Fruit fly (Drosophila melanogaster) whole organism, embryonic: Measurements from ENCODE around the gene ssp.

Experiments used
- Ada2b ChIP-seq: fragments of 200-800 bp; sonication (Bioruptor generic); IDR thresholded peaks from 2 replicates; pipeline ENCODE4 v1.3.6; 2022; ENCODE audit warnings: missing biosample characterization, missing genetic modification characterization
- Atf-2 ChIP-seq: fragments of 200-800 bp; sonication (Bioruptor generic); optimal IDR thresholded peaks from 2 replicates; lab custom pipeline; 2016; ENCODE audit warnings: missing biosample characterization, missing genetic modification characterization
- Bgb ChIP-seq: fragments of 200-800 bp; sonication (Bioruptor generic); IDR thresholded peaks from 2 replicates; pipeline ENCODE4 v1.3.6; 2022; ENCODE audit warnings: missing biosample characterization, missing genetic modification characterization; ENCODE audit not compliant: partially characterized antibody
- CG10366 ChIP-seq: fragments of 200-800 bp; sonication (Bioruptor generic); IDR thresholded peaks from 2 replicates; pipeline ENCODE4 v1.3.6; 2022; ENCODE audit warnings: missing biosample characterization, missing genetic modification characterization
- CG12236 ChIP-seq: fragments of 200-800 bp; sonication (Bioruptor generic); optimal IDR thresholded peaks from 2 replicates; lab custom pipeline; 2016; ENCODE audit warnings: missing biosample characterization, missing genetic modification characterization
- CG13296 ChIP-seq: fragments of 200-800 bp; sonication (Bioruptor generic); optimal IDR thresholded peaks from 3 replicates; lab custom pipeline; 2018; ENCODE audit warnings: missing biosample characterization, mild to moderate bottlenecking, missing genetic modification characterization
- CG13624 ChIP-seq: fragments of 200-800 bp; sonication (Bioruptor generic); optimal IDR thresholded peaks from 2 replicates; lab custom pipeline; 2016; ENCODE audit warnings: missing biosample characterization, missing genetic modification characterization
- CG15514 ChIP-seq: fragments of 200-800 bp; sonication (Bioruptor generic); optimal IDR thresholded peaks from 3 replicates; lab custom pipeline; 2017; ENCODE audit warnings: missing biosample characterization, missing genetic modification characterization, mild to moderate bottlenecking, moderate library complexity, missing genetic modification reagents
- CG15696 ChIP-seq: fragments of 200-800 bp; sonication (Bioruptor generic); optimal IDR thresholded peaks from 2 replicates; lab custom pipeline; 2019; ENCODE audit warnings: missing biosample characterization, mild to moderate bottlenecking, missing genetic modification characterization, moderate library complexity
- CG17328 ChIP-seq: fragments of 200-800 bp; sonication (Bioruptor generic); IDR thresholded peaks from 2 replicates; pipeline ENCODE4 v1.3.6; 2022; ENCODE audit warnings: missing biosample characterization, missing genetic modification characterization
- CG18011 ChIP-seq: fragments of 200-800 bp; sonication (Bioruptor generic); optimal IDR thresholded peaks from 2 replicates; lab custom pipeline; 2017; ENCODE audit warnings: missing biosample characterization, missing genetic modification characterization, mild to moderate bottlenecking, moderate library complexity, missing genotype
- CG2875 ChIP-seq: fragments of 200-800 bp; sonication (Bioruptor generic); optimal IDR thresholded peaks from 2 replicates; lab custom pipeline; 2017; ENCODE audit warnings: missing biosample characterization, mild to moderate bottlenecking, missing genetic modification characterization, missing genetic modification reagents
- CG2889 ChIP-seq: fragments of 200-800 bp; sonication (Bioruptor generic); IDR thresholded peaks from 3 replicates; pipeline ENCODE4 v1.3.6; 2022; ENCODE audit warnings: missing biosample characterization, missing genetic modification characterization
- CG31224 ChIP-seq: fragments of 200-800 bp; sonication (Bioruptor generic); IDR thresholded peaks from 2 replicates; pipeline ENCODE4 v1.3.6; 2022; ENCODE audit warnings: missing biosample characterization, missing genetic modification characterization
- CG31441 ChIP-seq: fragments of 200-800 bp; sonication (Bioruptor generic); IDR thresholded peaks from 2 replicates; pipeline ENCODE4 v1.3.6; 2022; ENCODE audit warnings: missing biosample characterization, missing genetic modification characterization
- CG32532 ChIP-seq: fragments of 200-800 bp; sonication (Bioruptor generic); IDR thresholded peaks from 2 replicates; pipeline ENCODE4 v1.3.6; 2022; ENCODE audit warnings: missing biosample characterization, missing genetic modification characterization
- CG32772 ChIP-seq: fragments of 200-800 bp; sonication (Bioruptor generic); IDR thresholded peaks from 2 replicates; pipeline ENCODE4 v1.3.6; 2022; ENCODE audit warnings: missing biosample characterization, missing genetic modification characterization
- CG33557 ChIP-seq: fragments of 200-800 bp; sonication (Bioruptor generic); optimal IDR thresholded peaks from 2 replicates; lab custom pipeline; 2019; ENCODE audit warnings: missing biosample characterization, mild to moderate bottlenecking, missing genetic modification characterization, moderate library complexity
- CG3726 ChIP-seq: fragments of 200-800 bp; sonication (Bioruptor generic); IDR thresholded peaks from 3 replicates; pipeline ENCODE4, ENCODE4 v1.3.6; 2022; ENCODE audit warnings: missing biosample characterization, missing genetic modification characterization
- CG4854 ChIP-seq: fragments of 200-800 bp; sonication (Bioruptor generic); optimal IDR thresholded peaks from 2 replicates; lab custom pipeline; 2016; ENCODE audit warnings: missing biosample characterization, missing genetic modification characterization, inconsistent platforms
- CG6272 ChIP-seq: fragments of 200-800 bp; sonication (Bioruptor generic); IDR thresholded peaks from 2 replicates; pipeline ENCODE4 v1.3.6; 2022; ENCODE audit warnings: missing biosample characterization, missing genetic modification characterization
- CG7786 ChIP-seq: fragments of 200-800 bp; sonication (Bioruptor generic); optimal IDR thresholded peaks from 2 replicates; lab custom pipeline; 2016; ENCODE audit warnings: missing biosample characterization, missing genetic modification characterization
- CG8478 ChIP-seq: fragments of >200 bp; optimal IDR thresholded peaks from 2 replicates; lab custom pipeline; 2018
- CG9876 ChIP-seq: fragments of 200-800 bp; sonication (Bioruptor generic); optimal IDR thresholded peaks from 2 replicates; lab custom pipeline; 2016; ENCODE audit warnings: missing biosample characterization, missing genetic modification characterization
- Dip2 ChIP-seq: fragments of 200-800 bp; sonication (Bioruptor generic); IDR thresholded peaks from 2 replicates; pipeline ENCODE4 v1.3.6; 2022; ENCODE audit warnings: missing biosample characterization, missing genetic modification characterization
- Doc2 ChIP-seq: fragments of 200-800 bp; sonication (Bioruptor generic); IDR thresholded peaks from 2 replicates; pipeline ENCODE4 v1.3.6; 2022; ENCODE audit warnings: missing biosample characterization, missing genetic modification characterization
- Gsc ChIP-seq: fragments of 200-800 bp; sonication (Bioruptor generic); IDR thresholded peaks from 2 replicates; pipeline ENCODE4 v1.3.6; 2022; ENCODE audit warnings: missing biosample characterization, missing genetic modification characterization
- Gug ChIP-seq: fragments of 200-800 bp; sonication (Bioruptor generic); IDR thresholded peaks from 4 replicates; pipeline ENCODE4 v1.3.6; 2022; ENCODE audit warnings: missing biosample characterization, missing genetic modification characterization
- Hr51 ChIP-seq, 2 experiments: fragments of 200-800 bp; sonication (Bioruptor generic); optimal IDR thresholded peaks; 2 replicates in 1 of 2; 3 replicates in 1 of 2; lab custom pipeline; 2016 to 2018; ENCODE audit warnings: missing biosample characterization in 2 of 2, missing genetic modification characterization in 2 of 2, mild to moderate bottlenecking in 1 of 2, moderate library complexity in 1 of 2
- Lim3 ChIP-seq: fragments of 200-800 bp; sonication (Bioruptor generic); IDR thresholded peaks from 2 replicates; pipeline ENCODE4 v1.3.6; 2022; ENCODE audit warnings: missing biosample characterization, missing genetic modification characterization
- MBD-R2 ChIP-seq: fragments of 200-800 bp; sonication (Bioruptor generic); IDR thresholded peaks from 2 replicates; pipeline ENCODE4 v1.3.6; 2022; ENCODE audit warnings: missing biosample characterization, missing genetic modification characterization
- Max ChIP-seq: fragments of 200-800 bp; sonication (Bioruptor generic); optimal IDR thresholded peaks from 2 replicates; lab custom pipeline; 2016; ENCODE audit warnings: missing biosample characterization, mild to moderate bottlenecking, missing genetic modification characterization
- Med ChIP-seq: fragments of 200-800 bp; sonication (Bioruptor generic); peaks from one replicate; lab custom pipeline; 2016; ENCODE audit warnings: missing biosample characterization, missing genetic modification characterization, mild to moderate bottlenecking, inconsistent platforms, moderate library complexity
- Meics ChIP-seq: fragments of 200-800 bp; sonication (Bioruptor generic); optimal IDR thresholded peaks from 2 replicates; lab custom pipeline; 2017; ENCODE audit warnings: missing biosample characterization, mild to moderate bottlenecking, missing genetic modification characterization
- NFAT ChIP-seq: fragments of 200-800 bp; sonication (Bioruptor generic); IDR thresholded peaks from 2 replicates; pipeline ENCODE4 v1.3.6; 2022; ENCODE audit warnings: missing biosample characterization, missing genetic modification characterization
- NfI ChIP-seq: fragments of 200-800 bp; sonication (Bioruptor generic); optimal IDR thresholded peaks from 3 replicates; lab custom pipeline; 2018; ENCODE audit warnings: missing biosample characterization, mild to moderate bottlenecking, missing genetic modification characterization, moderate library complexity
- ase ChIP-seq: fragments of 200-800 bp; sonication (Bioruptor generic); IDR thresholded peaks from 3 replicates; pipeline ENCODE4 v1.3.6; 2022; ENCODE audit warnings: missing biosample characterization, missing genetic modification characterization
- chm ChIP-seq: fragments of 200-800 bp; sonication (Bioruptor generic); IDR thresholded peaks from 2 replicates; pipeline ENCODE4 v1.3.6; 2022; ENCODE audit warnings: missing biosample characterization, missing genetic modification characterization
- ci ChIP-seq: fragments of 200-800 bp; sonication (Bioruptor generic); IDR thresholded peaks from 3 replicates; pipeline ENCODE4 v1.3.6; 2022; ENCODE audit warnings: missing biosample characterization, missing genetic modification characterization
- crc ChIP-seq: fragments of 200-800 bp; sonication (Bioruptor generic); optimal IDR thresholded peaks from 2 replicates; lab custom pipeline; 2016; ENCODE audit warnings: missing biosample characterization, missing genetic modification characterization
- fd3F ChIP-seq: fragments of 200-800 bp; sonication (Bioruptor generic); optimal IDR thresholded peaks from 2 replicates; lab custom pipeline; 2018; ENCODE audit warnings: missing biosample characterization, mild to moderate bottlenecking, missing genetic modification characterization, moderate library complexity
- gro ChIP-seq: fragments of 200-800 bp; sonication (Bioruptor generic); optimal IDR thresholded peaks from 2 replicates; lab custom pipeline; 2016; ENCODE audit warnings: missing biosample characterization, missing genetic modification characterization
- hb ChIP-seq: fragments of 200-800 bp; sonication (Bioruptor generic); IDR thresholded peaks from 3 replicates; pipeline ENCODE4 v1.3.6; 2022; ENCODE audit warnings: missing biosample characterization, missing genetic modification characterization; ENCODE audit not compliant: partially characterized antibody
- nau ChIP-seq: fragments of 200-800 bp; sonication (Bioruptor generic); optimal IDR thresholded peaks from 3 replicates; lab custom pipeline; 2017; ENCODE audit warnings: missing biosample characterization, mild to moderate bottlenecking, missing genetic modification characterization, missing genetic modification reagents
- otp ChIP-seq: fragments of 200-800 bp; sonication (Bioruptor generic); IDR thresholded peaks from 3 replicates; pipeline ENCODE4, ENCODE4 v1.3.6; 2022; ENCODE audit warnings: missing biosample characterization, missing genetic modification characterization
- pzg ChIP-seq: fragments of 200-800 bp; sonication (Bioruptor generic); optimal IDR thresholded peaks from 3 replicates; lab custom pipeline; 2018; ENCODE audit warnings: missing biosample characterization, mild to moderate bottlenecking, missing genetic modification characterization, moderate library complexity
- rib ChIP-seq: fragments of 200-800 bp; sonication (Bioruptor generic); IDR thresholded peaks from 2 replicates; pipeline ENCODE4 v1.3.6; 2022; ENCODE audit warnings: missing biosample characterization, missing genetic modification characterization
- sens ChIP-seq: fragments of 200-800 bp; sonication (Bioruptor generic); peaks from one replicate; lab custom pipeline; 2016; ENCODE audit warnings: missing biosample characterization, missing genetic modification characterization
- toy ChIP-seq: fragments of 200-800 bp; sonication (Bioruptor generic); IDR thresholded peaks from 2 replicates; pipeline ENCODE4 v1.3.6; 2022; ENCODE audit warnings: missing biosample characterization, missing genetic modification characterization
- unpg ChIP-seq: fragments of 200-800 bp; sonication (Bioruptor generic); optimal IDR thresholded peaks from 3 replicates; lab custom pipeline; 2018; ENCODE audit warnings: missing biosample characterization, mild to moderate bottlenecking, missing genetic modification characterization, moderate library complexity
- vfl ChIP-seq: fragments of 200-800 bp; sonication (Bioruptor generic); optimal IDR thresholded peaks from 2 replicates; lab custom pipeline; 2016; ENCODE audit warnings: missing biosample characterization, missing genetic modification characterization
- zf30C ChIP-seq: fragments of 200-800 bp; sonication (Bioruptor generic); optimal IDR thresholded peaks from 3 replicates; lab custom pipeline; 2018; ENCODE audit warnings: missing biosample characterization, mild to moderate bottlenecking, missing genetic modification characterization

ssp gene

DNA sequence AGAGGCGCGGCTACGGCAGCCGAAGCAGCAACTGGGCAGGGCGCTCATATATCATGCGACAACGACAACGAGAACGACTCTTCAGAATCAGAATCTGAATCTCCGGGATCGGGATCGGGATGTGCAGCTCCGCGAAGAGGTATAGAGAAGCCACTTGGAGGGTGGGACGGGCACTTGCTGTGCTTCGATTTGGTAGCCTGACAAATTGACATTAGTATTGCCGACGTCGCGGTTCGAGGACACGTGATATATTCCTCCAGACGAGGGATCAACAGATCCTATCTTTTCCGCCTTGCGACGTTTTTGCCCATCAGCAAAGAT, 35.6 kb upstream of the ssp start:
- TF ChIP-seq Bgb (GFP tag; lab: Robert Waterston, UW) = no peak
- TF ChIP-seq CG10366 = no peak
- no peak for TF ChIP-seq CG12236
- TF ChIP-seq CG13624 (GFP tag; lab: Kevin White, UChicago) = no peak
- no peak for TF ChIP-seq CG32532 (GFP tag; lab: Robert Waterston, UW)
- TF ChIP-seq Gsc (GFP tag; lab: Robert Waterston, UW) = no peak
- TF ChIP-seq CG4854 (GFP tag; lab: Kevin White, UChicago) = no peak
- no peak for TF ChIP-seq fd3F (GFP tag; lab: Kevin White, UChicago)
- no peak for TF ChIP-seq gro (GFP tag; lab: Kevin White, UChicago)
- no peak for TF ChIP-seq Hr51 (GFP tag; optimal IDR thresholded peaks at IDR 0.05; lab: Kevin White, UChicago)
- TF ChIP-seq Dip2 (GFP tag; lab: Robert Waterston, UW) = no peak
- TF ChIP-seq Atf-2 (GFP tag; lab: Kevin White, UChicago) = no peak
- 0 out of 2 replicates have a peak, but pooled peaks have one; percentile 0 for TF ChIP-seq Ada2b (GFP tag; lab: Robert Waterston, UW)
- no peak for TF ChIP-seq CG8478 (lab: Kevin White, UChicago)
- TF ChIP-seq NFAT (GFP tag; lab: Robert Waterston, UW) = 0 out of 2 replicates have a peak, but pooled peaks have one; percentile 34
- TF ChIP-seq CG32772 (GFP tag; lab: Robert Waterston, UW) = no peak
- peak; percentile 37; the same call in 1 of the 2 replicates for TF ChIP-seq CG17328 (GFP tag; lab: Robert Waterston, UW)
- no peak for TF ChIP-seq sens (GFP tag; lab: Kevin White, UChicago)
- TF ChIP-seq crc (GFP tag; lab: Kevin White, UChicago) = no peak
- 0 out of 2 replicates have a peak, but pooled peaks have one; percentile 43 for TF ChIP-seq Doc2 (GFP tag; lab: Robert Waterston, UW)
- no peak for TF ChIP-seq chm
- no peak for TF ChIP-seq hb (GFP tag; lab: Robert Waterston, UW)
- no peak for TF ChIP-seq Gug (GFP tag; lab: Robert Waterston, UW)
- TF ChIP-seq CG31224 (GFP tag; lab: Robert Waterston, UW) = peak; percentile 24; the same call in 1 of the 2 replicates
- TF ChIP-seq CG3726 (GFP tag; lab: Robert Waterston, UW) = no peak
- no peak for TF ChIP-seq CG33557 (GFP tag; lab: Kevin White, UChicago)
- TF ChIP-seq rib (GFP tag; lab: Robert Waterston, UW) = peak; percentile 47; the same call in 1 of the 2 replicates
- 0 out of 3 replicates have a peak, but pooled peaks have one; percentile 13 for TF ChIP-seq ase (GFP tag; lab: Robert Waterston, UW)
- TF ChIP-seq CG15696 (tag; lab: Kevin White, UChicago) = no peak
- TF ChIP-seq Max (GFP tag; lab: Kevin White, UChicago) = no peak
- TF ChIP-seq pzg (GFP tag; lab: Kevin White, UChicago) = no peak
- TF ChIP-seq Lim3 (GFP tag; lab: Robert Waterston, UW) = no peak
- no peak for TF ChIP-seq Meics
- 0 out of 2 replicates have a peak, but pooled peaks have one; percentile 9 for TF ChIP-seq CG6272
- no peak for TF ChIP-seq nau (GFP tag; lab: Kevin White, UChicago)
- 0 out of 2 replicates have a peak, but pooled peaks have one; percentile 5 for TF ChIP-seq MBD-R2
- TF ChIP-seq vfl (GFP tag; lab: Kevin White, UChicago) = no peak
- no peak for TF ChIP-seq CG7786 (GFP tag; lab: Kevin White, UChicago)
- TF ChIP-seq CG18011 (GFP tag; lab: Kevin White, UChicago) = no peak
- no peak for TF ChIP-seq CG13296 (GFP tag; lab: Kevin White, UChicago)
- TF ChIP-seq otp = 0 out of 3 replicates have a peak, but pooled peaks have one; percentile 27
- no peak for TF ChIP-seq CG2875 (GFP tag; lab: Kevin White, UChicago)
- peak; percentile 85 for TF ChIP-seq Med (GFP tag; lab: Kevin White, UChicago)
- no peak for TF ChIP-seq CG15514 (GFP tag; lab: Kevin White, UChicago)
- TF ChIP-seq NfI (GFP tag; lab: Kevin White, UChicago) = no peak
- TF ChIP-seq CG31441 (GFP tag; lab: Robert Waterston, UW) = no peak
- peak; percentile 14 for TF ChIP-seq CG9876
- 0 out of 3 replicates have a peak, but pooled peaks have one; percentile 32 for TF ChIP-seq CG2889
- TF ChIP-seq ci (GFP tag; lab: Robert Waterston, UW) = no peak; the same call in 2 of the 3 replicates
- no peak for TF ChIP-seq zf30C (GFP tag; lab: Kevin White, UChicago)
- no peak for TF ChIP-seq toy (GFP tag; lab: Robert Waterston, UW)
- no peak for TF ChIP-seq unpg (GFP tag; lab: Kevin White, UChicago)
